Worm (Caenorhabditis elegans) whole organism, mixed stage, embryonic: Measurements from ENCODE around the gene F13E9.9.

Source experiments
- M03D4.4 ChIP-seq: sonication (generic microtip); optimal IDR thresholded peaks from 2 replicates; lab custom pipeline; 2017; ENCODE audit warnings: mild to moderate bottlenecking, missing genetic modification characterization, missing compliant biosample characterization
- bed-3 ChIP-seq: fragments of 200-800 bp; sonication (Bioruptor generic); optimal IDR thresholded peaks from 3 replicates; lab custom pipeline; 2018; ENCODE audit warnings: mild to moderate bottlenecking, missing genetic modification characterization, moderate library complexity, missing compliant biosample characterization
- blmp-1 ChIP-seq: fragments of 150-350 bp; optimal IDR thresholded peaks from 2 replicates; lab custom pipeline; 2014; ENCODE audit warnings: missing biosample characterization, missing genetic modification characterization
- ceh-39 ChIP-seq: fragments of 150-350 bp; optimal IDR thresholded peaks from 2 replicates; lab custom pipeline; 2014; ENCODE audit warnings: missing biosample characterization, missing genetic modification characterization
- ceh-43 ChIP-seq: fragments of 200-800 bp; sonication (Bioruptor generic); optimal IDR thresholded peaks from 2 replicates; lab custom pipeline; 2018; ENCODE audit warnings: mild to moderate bottlenecking, missing genetic modification characterization, moderate library complexity, missing compliant biosample characterization
- ceh-83 ChIP-seq: fragments of 200-800 bp; sonication (Bioruptor generic); optimal IDR thresholded peaks from 2 replicates; lab custom pipeline; 2018; ENCODE audit warnings: mild to moderate bottlenecking, missing genetic modification characterization, missing compliant biosample characterization
- ces-1 ChIP-seq: fragments of 150-350 bp; optimal IDR thresholded peaks from 2 replicates; lab custom pipeline; 2014; ENCODE audit warnings: missing biosample characterization, missing genetic modification reagents, missing genetic modification characterization
- cnd-1 ChIP-seq: fragments of 200-800 bp; sonication (Bioruptor generic); optimal IDR thresholded peaks from 2 replicates; lab custom pipeline; 2018; ENCODE audit warnings: mild to moderate bottlenecking, missing genetic modification characterization, missing compliant biosample characterization
- drap-1 ChIP-seq: fragments of 200-800 bp; sonication (Bioruptor generic); optimal IDR thresholded peaks from 3 replicates; lab custom pipeline; 2018; ENCODE audit warnings: mild to moderate bottlenecking, missing genetic modification characterization, missing compliant biosample characterization
- elt-1 ChIP-seq: sonication (generic microtip); optimal IDR thresholded peaks from 2 replicates; lab custom pipeline; 2017; ENCODE audit warnings: missing genetic modification characterization, mild to moderate bottlenecking, missing compliant biosample characterization, antibody characterized with exemption, moderate library complexity, borderline replicate concordance; ENCODE audit not compliant: insufficient read depth
- elt-3 ChIP-seq: fragments of 150-350 bp; optimal IDR thresholded peaks from 2 replicates; lab custom pipeline; 2014; ENCODE audit warnings: missing biosample characterization, missing genetic modification characterization
- flh-1 ChIP-seq: fragments of 200-800 bp; sonication (Bioruptor generic); optimal IDR thresholded peaks from 2 replicates; lab custom pipeline; 2018; ENCODE audit warnings: mild to moderate bottlenecking, missing genetic modification characterization, moderate library complexity, missing compliant biosample characterization
- ham-2 ChIP-seq: fragments of 200-800 bp; sonication (Bioruptor generic); optimal IDR thresholded peaks from 2 replicates; lab custom pipeline; 2018; ENCODE audit warnings: mild to moderate bottlenecking, missing genetic modification characterization, missing compliant biosample characterization
- hlh-1 ChIP-seq: fragments of 150-350 bp; optimal IDR thresholded peaks from 2 replicates; lab custom pipeline; 2014; ENCODE audit warnings: missing biosample characterization, missing genetic modification reagents, missing genetic modification characterization
- lin-13 ChIP-seq: fragments of 150-350 bp; optimal IDR thresholded peaks from 2 replicates; lab custom pipeline; 2014; ENCODE audit warnings: missing biosample characterization, missing genetic modification characterization
- lin-32 ChIP-seq: fragments of 200-800 bp; sonication (Bioruptor generic); optimal IDR thresholded peaks from 2 replicates; lab custom pipeline; 2018; ENCODE audit warnings: mild to moderate bottlenecking, missing genetic modification characterization, missing compliant biosample characterization
- lsy-2 ChIP-seq: fragments of 150-350 bp; optimal IDR thresholded peaks from 2 replicates; lab custom pipeline; 2014; ENCODE audit warnings: missing biosample characterization, missing genetic modification characterization
- mab-5 ChIP-seq: fragments of 150-350 bp; optimal IDR thresholded peaks from 2 replicates; lab custom pipeline; 2014; ENCODE audit warnings: missing biosample characterization, missing genetic modification characterization
- mep-1 ChIP-seq: fragments of 150-350 bp; optimal IDR thresholded peaks from 2 replicates; lab custom pipeline; 2017; ENCODE audit warnings: missing biosample characterization, missing genetic modification reagents, missing genetic modification characterization, inconsistent platforms
- mls-2 ChIP-seq: sonication (generic microtip); optimal IDR thresholded peaks from 2 replicates; lab custom pipeline; 2016; ENCODE audit warnings: mild to moderate bottlenecking, missing genetic modification characterization, moderate library complexity, missing compliant biosample characterization
- nhr-12 ChIP-seq: fragments of 150-350 bp; optimal IDR thresholded peaks from 2 replicates; lab custom pipeline; 2014; ENCODE audit warnings: missing biosample characterization, missing genetic modification characterization
- nhr-2 ChIP-seq: fragments of 150-350 bp; optimal IDR thresholded peaks from 2 replicates; lab custom pipeline; 2014; ENCODE audit warnings: missing biosample characterization, missing genetic modification characterization
- nhr-237 ChIP-seq: fragments of 150-350 bp; optimal IDR thresholded peaks from 2 replicates; lab custom pipeline; 2014; ENCODE audit warnings: missing biosample characterization, missing genetic modification characterization
- nhr-28 ChIP-seq: fragments of 150-350 bp; optimal IDR thresholded peaks from 2 replicates; lab custom pipeline; 2014; ENCODE audit warnings: missing biosample characterization, missing genetic modification characterization
- nhr-76 ChIP-seq: sonication (generic microtip); optimal IDR thresholded peaks from 2 replicates; lab custom pipeline; 2017; ENCODE audit warnings: missing biosample characterization, missing genetic modification characterization
- pha-4 ChIP-seq: fragments of 150-350 bp; optimal IDR thresholded peaks from 2 replicates; lab custom pipeline; 2018; ENCODE audit warnings: missing biosample characterization, missing genetic modification reagents, missing genetic modification characterization
- sem-2 ChIP-seq: fragments of 200-800 bp; sonication (Bioruptor generic); optimal IDR thresholded peaks from 2 replicates; lab custom pipeline; 2018; ENCODE audit warnings: mild to moderate bottlenecking, missing genetic modification characterization, missing compliant biosample characterization
- snpc-4 ChIP-seq: fragments of 150-350 bp; optimal IDR thresholded peaks from 2 replicates; lab custom pipeline; 2014; ENCODE audit warnings: missing biosample characterization, missing genetic modification characterization
- sptf-1 ChIP-seq: sonication (generic microtip); optimal IDR thresholded peaks from 2 replicates; lab custom pipeline; 2017; ENCODE audit warnings: mild to moderate bottlenecking, missing genetic modification characterization, moderate library complexity, missing compliant biosample characterization
- tbx-8 ChIP-seq: fragments of 200-800 bp; sonication (Bioruptor generic); optimal IDR thresholded peaks from 2 replicates; lab custom pipeline; 2018; ENCODE audit warnings: mild to moderate bottlenecking, missing genetic modification characterization, moderate library complexity, missing compliant biosample characterization
- unc-120 ChIP-seq: sonication (generic microtip); optimal IDR thresholded peaks from 2 replicates; lab custom pipeline; 2017; ENCODE audit warnings: missing genetic modification characterization, missing compliant biosample characterization; ENCODE audit not compliant: poor library complexity, severe bottlenecking
- unc-39 ChIP-seq: fragments of 150-350 bp; optimal IDR thresholded peaks from 2 replicates; lab custom pipeline; 2014; ENCODE audit warnings: missing biosample characterization, missing genetic modification characterization
- unc-62 ChIP-seq: fragments of 150-350 bp; optimal IDR thresholded peaks from 2 replicates; lab custom pipeline; 2014; ENCODE audit warnings: missing biosample characterization, missing genetic modification reagents, missing genetic modification characterization
- zip-8 ChIP-seq: fragments of 150-350 bp; optimal IDR thresholded peaks from 2 replicates; lab custom pipeline; 2014; ENCODE audit warnings: missing biosample characterization, missing genetic modification characterization
- ztf-11 ChIP-seq: fragments of 150-350 bp; optimal IDR thresholded peaks from 2 replicates; lab custom pipeline; 2014; ENCODE audit warnings: missing biosample characterization, missing genetic modification characterization

F13E9.9 gene

ce11 chrIV:10919770-10920169 is 20.8 kb upstream of the F13E9.9 start, which contains the start of gene rbr-2:
Gene rbr-2, plus strand, starts transcription at chrIV:10920070.
- no peak for TF ChIP-seq lsy-2 (tag; lab: Kevin White, UChicago)
- TF ChIP-seq mep-1 (tag; lab: Kevin White, UChicago) = no peak
- no peak for TF ChIP-seq blmp-1 (tag; lab: Kevin White, UChicago)
- no peak for TF ChIP-seq elt-3 (tag; lab: Kevin White, UChicago)
- TF ChIP-seq zip-8 (tag; lab: Kevin White, UChicago) = no peak
- no peak for TF ChIP-seq mab-5 (tag; lab: Kevin White, UChicago)
- no peak for TF ChIP-seq unc-39 (tag; lab: Kevin White, UChicago)
- TF ChIP-seq nhr-28 (tag; lab: Kevin White, UChicago) = no peak
- no peak for TF ChIP-seq nhr-12 (tag; lab: Kevin White, UChicago)
- no peak for TF ChIP-seq nhr-237 (tag; lab: Kevin White, UChicago)
- no peak for TF ChIP-seq elt-1 (tag; lab: Kevin White, UChicago)
- no peak for TF ChIP-seq ceh-83 (GFP tag; lab: Kevin White, UChicago)
- TF ChIP-seq ces-1 (GFP tag; lab: Kevin White, UChicago) = no peak
- TF ChIP-seq nhr-2 = no peak
- no peak for TF ChIP-seq ceh-43 (GFP tag; lab: Kevin White, UChicago)
- TF ChIP-seq lin-32 = no peak
- no peak for TF ChIP-seq sem-2
- no peak for TF ChIP-seq tbx-8

ce11 chrIV:10918877-10919560 is 20.0 kb upstream of the F13E9.9 start:
- TF ChIP-seq nhr-12 (tag; lab: Kevin White, UChicago) = no peak
- peak; percentile 13 for TF ChIP-seq unc-120 (tag; lab: Kevin White, UChicago)
- peak; percentile 40 for TF ChIP-seq mep-1 (tag; lab: Kevin White, UChicago)
- no peak for TF ChIP-seq zip-8 (tag; lab: Kevin White, UChicago)
- no peak for TF ChIP-seq bed-3
- no peak for TF ChIP-seq nhr-2
- TF ChIP-seq M03D4.4 (tag; lab: Kevin White, UChicago) = peak; percentile 30
- TF ChIP-seq elt-3 (tag; lab: Kevin White, UChicago) = no peak
- TF ChIP-seq snpc-4 (tag; lab: Kevin White, UChicago) = no peak
- TF ChIP-seq ztf-11 (tag; lab: Kevin White, UChicago) = no peak
- TF ChIP-seq nhr-237 (tag; lab: Kevin White, UChicago) = peak; percentile 20
- TF ChIP-seq nhr-28 (tag; lab: Kevin White, UChicago) = no peak
- no peak for TF ChIP-seq sptf-1 (tag; lab: Kevin White, UChicago)
- no peak for TF ChIP-seq sem-2
- peak; percentile 48 for TF ChIP-seq mls-2 (tag; lab: Kevin White, UChicago)
- no peak for TF ChIP-seq tbx-8
- TF ChIP-seq drap-1 (GFP tag; lab: Kevin White, UChicago) = no peak
- TF ChIP-seq elt-1 (tag; lab: Kevin White, UChicago) = peak; percentile 27
- no peak for TF ChIP-seq unc-39 (tag; lab: Kevin White, UChicago)
- peak; percentile 32 for TF ChIP-seq ceh-39 (tag; lab: Kevin White, UChicago)
- no peak for TF ChIP-seq blmp-1 (tag; lab: Kevin White, UChicago)
- no peak for TF ChIP-seq flh-1 (GFP tag; lab: Kevin White, UChicago)
- peak; percentile 21 for TF ChIP-seq lsy-2 (tag; lab: Kevin White, UChicago)
- no peak for TF ChIP-seq ceh-83 (GFP tag; lab: Kevin White, UChicago)
- TF ChIP-seq ham-2 (GFP tag; lab: Kevin White, UChicago) = no peak
- peak; percentile 79 for TF ChIP-seq ces-1 (GFP tag; lab: Kevin White, UChicago)
- no peak for TF ChIP-seq cnd-1 (tag; lab: Kevin White, UChicago)
- TF ChIP-seq lin-32 = no peak
- no peak for TF ChIP-seq nhr-76
- no peak for TF ChIP-seq ceh-43 (GFP tag; lab: Kevin White, UChicago)
- peak; percentile 39 for TF ChIP-seq pha-4 (tag; lab: Kevin White, UChicago)
- TF ChIP-seq lin-13 (tag; lab: Kevin White, UChicago) = no peak
- peak; percentile 14 for TF ChIP-seq unc-62 (GFP tag; lab: Kevin White, UChicago)
- no peak for TF ChIP-seq mab-5 (tag; lab: Kevin White, UChicago)
- TF ChIP-seq hlh-1 (tag; lab: Kevin White, UChicago) = peak; percentile 45
